Worm (Caenorhabditis elegans) whole organism, L4 larva: ENCODE data around the gene dyf-11.
A peak's percentile ranks its signal among the peaks of the same experiment; 100 is the strongest.

Source experiments
- F37D6.2 ChIP-seq: sonication (generic microtip); optimal IDR thresholded peaks from 2 replicates; lab custom pipeline; 2016; ENCODE audit warnings: mild to moderate bottlenecking, missing genetic modification characterization, missing compliant biosample characterization
- R02D3.7 ChIP-seq: fragments of 150-350 bp; sonication (generic microtip); optimal IDR thresholded peaks from 3 replicates; lab custom pipeline; 2014; ENCODE audit warnings: missing biosample characterization, missing genetic modification characterization
- T26A8.4 ChIP-seq: fragments of 200-800 bp; sonication (Bioruptor generic); IDR thresholded peaks from 2 replicates; pipeline ENCODE4 v1.3.6; 2022; ENCODE audit warnings: missing genetic modification characterization, missing compliant biosample characterization
- Y105C5A.15 ChIP-seq: fragments of 200-800 bp; sonication (Bioruptor generic); IDR thresholded peaks from 2 replicates; pipeline ENCODE4 v1.3.6; 2022; ENCODE audit warnings: missing genetic modification characterization, missing compliant biosample characterization
- aha-1 ChIP-seq: fragments of 150-350 bp; peaks from one replicate; lab custom pipeline; 2014; ENCODE audit warnings: missing biosample characterization, missing genetic modification characterization
- aly-2 ChIP-seq: sonication (generic microtip); optimal IDR thresholded peaks from 2 replicates; lab custom pipeline; 2018; ENCODE audit warnings: missing biosample characterization, missing genetic modification characterization
- ama-1 ChIP-seq: fragments of 150-350 bp; optimal IDR thresholded peaks from 2 replicates; lab custom pipeline; 2014; ENCODE audit warnings: inconsistent platforms, mixed read lengths
- attf-4 ChIP-seq: sonication (generic microtip); optimal IDR thresholded peaks from 3 replicates; lab custom pipeline; 2017; ENCODE audit warnings: missing biosample characterization, missing genetic modification characterization
- ceh-20 ChIP-seq: fragments of 200-800 bp; sonication (Bioruptor generic); IDR thresholded peaks from 2 replicates; pipeline ENCODE4 v1.3.6; 2022; ENCODE audit warnings: missing genetic modification reagents, missing genetic modification characterization, missing compliant biosample characterization
- ceh-32 ChIP-seq: sonication (generic microtip); optimal IDR thresholded peaks from 2 replicates; lab custom pipeline; 2016; ENCODE audit warnings: mild to moderate bottlenecking, missing genetic modification characterization, missing compliant biosample characterization; ENCODE audit not compliant: poor library complexity
- ceh-62 ChIP-seq: sonication (generic microtip); optimal IDR thresholded peaks from 2 replicates; lab custom pipeline; 2017; ENCODE audit warnings: missing biosample characterization, missing genetic modification characterization
- ces-1 ChIP-seq: fragments of 150-350 bp; sonication (generic microtip); optimal IDR thresholded peaks from 4 replicates; lab custom pipeline; 2014; ENCODE audit warnings: missing biosample characterization, missing genetic modification reagents, missing genetic modification characterization
- daf-8 ChIP-seq: fragments of 200-800 bp; sonication (Bioruptor generic); IDR thresholded peaks from 2 replicates; pipeline ENCODE4 v1.3.6; 2022; ENCODE audit warnings: missing genetic modification characterization, missing compliant biosample characterization
- dmd-6 ChIP-seq: fragments of 200-800 bp; sonication (Bioruptor generic); IDR thresholded peaks from 2 replicates; pipeline ENCODE4 v1.3.6; 2022; ENCODE audit warnings: missing genetic modification reagents, missing genetic modification characterization, missing compliant biosample characterization
- dmd-9 ChIP-seq: fragments of 200-800 bp; sonication (Bioruptor generic); IDR thresholded peaks from 2 replicates; pipeline ENCODE4 v1.3.6; 2022; ENCODE audit warnings: missing genetic modification reagents, missing genetic modification characterization, missing compliant biosample characterization
- dpl-1 ChIP-seq: fragments of 150-350 bp; optimal IDR thresholded peaks from 2 replicates; lab custom pipeline; 2014; ENCODE audit warnings: missing biosample characterization, missing genetic modification reagents, missing genetic modification characterization
- dve-1 ChIP-seq: sonication (generic microtip); optimal IDR thresholded peaks from 2 replicates; lab custom pipeline; 2017; ENCODE audit warnings: antibody characterized with exemption, mild to moderate bottlenecking, missing genetic modification characterization, missing compliant biosample characterization; ENCODE audit not compliant: insufficient read depth
- egl-27 ChIP-seq: sonication (generic microtip); optimal IDR thresholded peaks from 3 replicates; lab custom pipeline; 2017; ENCODE audit warnings: missing biosample characterization, missing genetic modification reagents, missing genetic modification characterization
- fkh-10 ChIP-seq: fragments of 150-350 bp; optimal IDR thresholded peaks from 2 replicates; lab custom pipeline; 2014; ENCODE audit warnings: missing biosample characterization, missing genetic modification reagents, missing genetic modification characterization
- fos-1 ChIP-seq: fragments of 150-350 bp; optimal IDR thresholded peaks from 2 replicates; lab custom pipeline; 2014; ENCODE audit warnings: missing biosample characterization, missing genetic modification characterization
- gei-8 ChIP-seq: fragments of 200-800 bp; sonication (Bioruptor generic); optimal IDR thresholded peaks from 2 replicates; lab custom pipeline; 2018; ENCODE audit warnings: mild to moderate bottlenecking, missing genetic modification characterization, missing compliant biosample characterization
- hlh-11 ChIP-seq: fragments of 200-800 bp; sonication (Bioruptor generic); optimal IDR thresholded peaks from 2 replicates; lab custom pipeline; 2018; ENCODE audit warnings: mild to moderate bottlenecking, missing genetic modification characterization, missing compliant biosample characterization
- lin-15B ChIP-seq: fragments of 150-350 bp; sonication (generic microtip); optimal IDR thresholded peaks from 3 replicates; lab custom pipeline; 2014; ENCODE audit warnings: missing biosample characterization, missing genetic modification characterization
- lin-39 ChIP-seq: fragments of 150-350 bp; optimal IDR thresholded peaks from 2 replicates; lab custom pipeline; 2014; ENCODE audit warnings: missing biosample characterization, missing genetic modification reagents, missing genetic modification characterization
- mes-2 ChIP-seq: sonication (generic microtip); optimal IDR thresholded peaks from 2 replicates; lab custom pipeline; 2016; ENCODE audit warnings: missing genotype, mild to moderate bottlenecking, missing genetic modification characterization, missing compliant biosample characterization; ENCODE audit not compliant: poor library complexity, severe bottlenecking
- nhr-237 ChIP-seq: sonication (generic microtip); optimal IDR thresholded peaks from 2 replicates; lab custom pipeline; 2017; ENCODE audit warnings: missing biosample characterization, missing genetic modification characterization
- nhr-28 ChIP-seq: fragments of 150-350 bp; optimal IDR thresholded peaks from 2 replicates; lab custom pipeline; 2014; ENCODE audit warnings: missing biosample characterization, missing genetic modification characterization
- nhr-77 ChIP-seq: fragments of 150-350 bp; optimal IDR thresholded peaks from 2 replicates; lab custom pipeline; 2014; ENCODE audit warnings: missing biosample characterization, missing genetic modification characterization
- rbr-2 ChIP-seq: sonication (generic microtip); optimal IDR thresholded peaks from 2 replicates; lab custom pipeline; 2016; ENCODE audit warnings: missing genotype, missing genetic modification characterization, missing compliant biosample characterization
- saeg-2 ChIP-seq: fragments of 200-800 bp; sonication (Bioruptor generic); IDR thresholded peaks from 2 replicates; pipeline ENCODE4 v1.3.6; 2022; ENCODE audit warnings: missing genetic modification reagents, missing genetic modification characterization, missing compliant biosample characterization
- set-16 ChIP-seq: fragments of 200-800 bp; sonication (Bioruptor generic); IDR thresholded peaks from 2 replicates; pipeline ENCODE4 v1.3.6; 2022; ENCODE audit warnings: missing genetic modification reagents, missing genetic modification characterization, missing compliant biosample characterization
- snpc-1.2 ChIP-seq: fragments of 200-800 bp; sonication (Bioruptor generic); IDR thresholded peaks from 2 replicates; pipeline ENCODE4 v1.3.6; 2022; ENCODE audit warnings: missing genetic modification reagents, missing genetic modification characterization, missing compliant biosample characterization
- snpc-4 ChIP-seq: fragments of 150-350 bp; optimal IDR thresholded peaks from 2 replicates; lab custom pipeline; 2014; ENCODE audit warnings: missing biosample characterization, missing genetic modification characterization
- spr-3 ChIP-seq: fragments of 200-800 bp; sonication (Bioruptor generic); optimal IDR thresholded peaks from 2 replicates; lab custom pipeline; 2018; ENCODE audit warnings: mild to moderate bottlenecking, missing genetic modification characterization, missing compliant biosample characterization
- unc-130 ChIP-seq: sonication (generic microtip); optimal IDR thresholded peaks from 2 replicates; lab custom pipeline; 2016; ENCODE audit warnings: missing genetic modification reagents, missing genetic modification characterization, missing compliant biosample characterization
- zfp-2 ChIP-seq: sonication (generic microtip); optimal IDR thresholded peaks from 2 replicates; lab custom pipeline; 2016; ENCODE audit warnings: mild to moderate bottlenecking, missing genetic modification characterization, missing compliant biosample characterization

The dyf-11 gene

ce11 chrX:815929-816328 is 52.4 kb downstream of the dyf-11 start, which contains the start of gene ifd-2 (continued):
- peak; percentile 69 for TF ChIP-seq dmd-6 (GFP tag; lab: Robert Waterston, UW)
- peak; percentile 48 for TF ChIP-seq hlh-11
- no peak for TF ChIP-seq ama-1 (lab: Kevin White, UChicago)
- no peak for TF ChIP-seq ceh-20 (GFP tag; lab: Robert Waterston, UW)
- no peak for TF ChIP-seq rbr-2 (tag; lab: Kevin White, UChicago)
- no peak for TF ChIP-seq saeg-2 (GFP tag; lab: Robert Waterston, UW)
- TF ChIP-seq Y105C5A.15 (GFP tag; lab: Robert Waterston, UW): no peak
- no peak for TF ChIP-seq T26A8.4 (GFP tag; lab: Robert Waterston, UW)
- no peak for TF ChIP-seq zfp-2 (tag; lab: Kevin White, UChicago)
- TF ChIP-seq F37D6.2 (tag; lab: Kevin White, UChicago): no peak
- no peak for TF ChIP-seq dpl-1 (GFP tag; lab: Kevin White, UChicago)
- TF ChIP-seq ceh-62 (tag; lab: Kevin White, UChicago): no peak
- TF ChIP-seq nhr-237 (tag; lab: Kevin White, UChicago): no peak
- no peak for TF ChIP-seq gei-8 (GFP tag; lab: Kevin White, UChicago)
- no peak for TF ChIP-seq unc-130 (GFP tag; lab: Kevin White, UChicago)
- no peak for TF ChIP-seq dmd-9 (GFP tag; lab: Robert Waterston, UW)
- no peak for TF ChIP-seq spr-3
- TF ChIP-seq mes-2 (tag; lab: Kevin White, UChicago): peak; percentile 1
- TF ChIP-seq snpc-4 (tag; lab: Kevin White, UChicago): no peak
- no peak for TF ChIP-seq ces-1 (GFP tag; lab: Kevin White, UChicago)
- no peak for TF ChIP-seq egl-27
- no peak for TF ChIP-seq lin-39
- TF ChIP-seq fos-1 (tag; lab: Kevin White, UChicago): no peak
- TF ChIP-seq aha-1: no peak
- TF ChIP-seq nhr-77 (tag; lab: Kevin White, UChicago): no peak
- no peak for TF ChIP-seq aly-2 (tag; lab: Kevin White, UChicago)
- no peak for TF ChIP-seq fkh-10 (GFP tag; lab: Kevin White, UChicago)
- peak; percentile 53 for TF ChIP-seq nhr-28 (tag; lab: Kevin White, UChicago)
- TF ChIP-seq attf-4 (tag; lab: Kevin White, UChicago): no peak
- peak; percentile 54 for TF ChIP-seq dve-1 (tag; lab: Kevin White, UChicago)
- TF ChIP-seq set-16 (GFP tag; lab: Robert Waterston, UW): no peak
- TF ChIP-seq snpc-1.2 (GFP tag; lab: Robert Waterston, UW): no peak
- no peak for TF ChIP-seq ceh-32 (tag; lab: Kevin White, UChicago)
- no peak for TF ChIP-seq R02D3.7 (tag; lab: Kevin White, UChicago)
- TF ChIP-seq lin-15B (tag; lab: Kevin White, UChicago): no peak
- no peak for TF ChIP-seq daf-8 (GFP tag; lab: Robert Waterston, UW)
